Worm (Caenorhabditis elegans): Measurements from ENCODE around the gene D1069.3.

DNA sequence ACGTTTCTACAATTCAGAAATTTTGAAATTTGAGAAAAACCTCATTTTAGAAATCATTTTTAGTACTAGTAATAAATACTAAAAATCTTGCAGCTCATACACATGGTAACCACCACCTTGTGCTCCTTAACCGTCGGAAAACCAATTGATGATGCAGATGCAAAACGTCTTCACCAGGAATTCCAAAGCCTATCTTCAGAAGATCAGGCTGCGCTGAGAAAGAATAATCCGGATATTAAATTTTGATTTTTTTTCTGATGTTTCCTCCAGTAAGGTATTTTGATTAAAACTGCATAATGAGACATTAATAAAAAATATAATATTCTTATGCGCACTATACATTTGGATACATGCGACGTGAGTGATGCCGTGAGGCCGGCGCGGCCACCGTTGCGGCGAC, 26.9 kb downstream of the D1069.3 start:
- TF ChIP-seq tbx-11 (GFP tag; IDR thresholded peaks at IDR 0.05) (no peak), tra-4 (tag; optimal IDR thresholded peaks at IDR 0.05) (no peak), hmbx-1 (tag; optimal IDR thresholded peaks at IDR 0.05) (no peak), sea-1 (GFP tag; conservative IDR thresholded peaks at IDR 0.05) (no peak), ama-1 (optimal IDR thresholded peaks at IDR 0.05) (no peak), ceh-13 (GFP tag; optimal IDR thresholded peaks at IDR 0.05) (no peak), pes-1 (GFP tag; IDR thresholded peaks at IDR 0.05) (no peak), flt-1 (GFP tag; IDR thresholded peaks at IDR 0.05) (no peak), F13C5.2 (tag; optimal IDR thresholded peaks at IDR 0.05) (no peak), hmg-4 (GFP tag; optimal IDR thresholded peaks at IDR 0.05) (no peak), B0310.2 (tag; optimal IDR thresholded peaks at IDR 0.05) (no peak), ceh-36 (tag; optimal IDR thresholded peaks at IDR 0.05) (no peak), ets-7 (tag; optimal IDR thresholded peaks at IDR 0.05) (no peak)

All from whole organism, early embryonic.